Fruit fly (Drosophila melanogaster): ENCODE measurements around the gene Cyp4s3.

Cyp4s3 gene

DNA sequence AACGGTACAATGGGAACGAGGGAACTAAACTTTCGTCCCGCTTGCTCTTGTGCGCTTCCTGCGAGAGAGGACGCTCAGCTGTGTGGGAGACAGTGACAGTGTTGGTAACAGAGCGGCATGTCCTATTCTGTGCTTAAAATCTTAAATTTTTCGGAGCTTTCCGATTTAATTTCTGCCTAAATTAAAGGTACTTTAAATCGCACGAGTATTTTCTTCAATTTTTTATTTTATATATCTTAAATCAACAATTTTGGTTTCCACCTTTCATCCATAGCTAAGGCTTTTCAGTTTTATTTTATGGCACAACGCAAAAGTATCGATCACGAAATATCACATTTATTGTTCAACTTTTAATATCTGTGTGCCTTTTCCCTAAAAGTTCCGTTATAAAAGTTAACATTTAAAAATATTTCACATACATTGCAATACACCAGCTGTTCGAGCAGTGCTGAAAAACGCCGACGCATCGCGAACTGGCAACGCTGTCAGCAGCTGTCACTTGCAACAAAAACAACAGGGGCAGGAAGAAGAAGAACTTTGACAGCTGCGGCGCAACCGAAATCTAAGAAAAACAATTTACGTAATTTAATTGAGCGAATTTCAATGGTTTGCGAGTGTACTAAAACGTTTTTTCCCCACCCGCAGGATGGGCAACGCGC lies 52.8 kb downstream of the Cyp4s3 start, which contains the start of the genes hiw and ND-B18 (continued):
- TF ChIP-seq HHEX (GFP tag; optimal IDR thresholded peaks at IDR 0.05) (peak; percentile 17), CG7839 (tag; optimal IDR thresholded peaks at IDR 0.05) (no peak), E2f2 (GFP tag; IDR thresholded peaks at IDR 0.05) (peak; percentile 69), CG2116 (GFP tag; optimal IDR thresholded peaks at IDR 0.05) (peak; percentile 47), zf30C (GFP tag; optimal IDR thresholded peaks at IDR 0.05) (no peak), CG10654 (GFP tag; optimal IDR thresholded peaks at IDR 0.05) (no peak), CG13123 (GFP tag; optimal IDR thresholded peaks at IDR 0.05) (no peak), CG12299 (tag; optimal IDR thresholded peaks at IDR 0.05) (no peak), CG3065 (GFP tag; optimal IDR thresholded peaks at IDR 0.05) (no peak), CG10147 (GFP tag; optimal IDR thresholded peaks at IDR 0.05) (no peak), lilli (GFP tag; optimal IDR thresholded peaks at IDR 0.05) (peak; percentile 37), bab2 (GFP tag; optimal IDR thresholded peaks at IDR 0.05) (no peak), CG2120 (GFP tag; optimal IDR thresholded peaks at IDR 0.05) (peak; percentile 21), wdn (GFP tag; IDR thresholded peaks at IDR 0.05) (no peak), CG7928 (GFP tag; optimal IDR thresholded peaks at IDR 0.05) (no peak), CG17829 (tag; optimal IDR thresholded peaks at IDR 0.05) (peak; percentile 17), fd3F (GFP tag; optimal IDR thresholded peaks at IDR 0.05) (no peak), GATAe (GFP tag; conservative IDR thresholded peaks at IDR 0.05) (no peak), disco-r (GFP tag; optimal IDR thresholded peaks at IDR 0.05) (no peak), CG16779 (GFP tag; IDR thresholded peaks at IDR 0.05) (no peak), ab (GFP tag; optimal IDR thresholded peaks at IDR 0.05) (no peak), ems (GFP tag; optimal IDR thresholded peaks at IDR 0.05) (no peak), CG17361 (GFP tag; IDR thresholded peaks at IDR 0.05) (no peak), chinmo (GFP tag; IDR thresholded peaks at IDR 0.05; ENCODE audit: partially characterized antibody) (no peak), lov (optimal IDR thresholded peaks at IDR 0.05) (no peak), lov (GFP tag; IDR thresholded peaks at IDR 0.05) (no peak), HLH4C (GFP tag; IDR thresholded peaks at IDR 0.05; ENCODE audit: partially characterized antibody) (0 out of 3 replicates have a peak, but pooled peaks have one; percentile 11), cad (GFP tag; optimal IDR thresholded peaks at IDR 0.05) (no peak), Ets65A (GFP tag) (peak; percentile 91), CG6683 (GFP tag; optimal IDR thresholded peaks at IDR 0.05) (no peak), Lpt (GFP tag; optimal IDR thresholded peaks at IDR 0.05) (no peak), cwo (GFP tag; optimal IDR thresholded peaks at IDR 0.05) (no peak), gcm (GFP tag; optimal IDR thresholded peaks at IDR 0.05) (no peak), Dek (tag; optimal IDR thresholded peaks at IDR 0.05) (peak; percentile 12), Sox102F (GFP tag; optimal IDR thresholded peaks at IDR 0.05) (no peak), sqz (GFP tag; optimal IDR thresholded peaks at IDR 0.05) (no peak), Side (GFP tag; optimal IDR thresholded peaks at IDR 0.05) (no peak), grau (tag; optimal IDR thresholded peaks at IDR 0.05) (peak; percentile 11), wor (GFP tag; IDR thresholded peaks at IDR 0.05) (no peak), CG8388 (GFP tag; optimal IDR thresholded peaks at IDR 0.05) (no peak), eyg (GFP tag; optimal IDR thresholded peaks at IDR 0.05) (no peak), gfzf (GFP tag; optimal IDR thresholded peaks at IDR 0.05) (peak; percentile 40), mam (GFP tag; optimal IDR thresholded peaks at IDR 0.05) (peak; percentile 39), pzg (GFP tag; optimal IDR thresholded peaks at IDR 0.05) (peak; percentile 83), HmgD (GFP tag; optimal IDR thresholded peaks at IDR 0.05) (no peak), CG13624 (GFP tag; optimal IDR thresholded peaks at IDR 0.05) (peak; percentile 29), ken (GFP tag; IDR thresholded peaks at IDR 0.05) (0 out of 3 replicates have a peak, but pooled peaks have one; percentile 15), tx (GFP tag; optimal IDR thresholded peaks at IDR 0.05) (no peak), Lim3 (GFP tag; IDR thresholded peaks at IDR 0.05) (no peak), Xrp1 (GFP tag; IDR thresholded peaks at IDR 0.05) (no peak), kay (GFP tag; optimal IDR thresholded peaks at IDR 0.05) (no peak)

Data from whole organism, embryonic.